Worm (Caenorhabditis elegans) whole organism, L4 larva: Measurements from ENCODE around the gene F31E3.2.

Source experiments
- F26F4.8 ChIP-seq: fragments of 200-800 bp; sonication (Bioruptor generic); conservative IDR thresholded peaks from 2 replicates; pipeline ENCODE4 v1.3.6; 2022; ENCODE audit warnings: missing genetic modification characterization, missing compliant biosample characterization
- R02D3.7 ChIP-seq: fragments of 150-350 bp; sonication (generic microtip); optimal IDR thresholded peaks from 3 replicates; lab custom pipeline; 2014; ENCODE audit warnings: missing biosample characterization, missing genetic modification characterization
- ZK337.2 ChIP-seq: fragments of 200-800 bp; sonication (Bioruptor generic); IDR thresholded peaks from 2 replicates; pipeline ENCODE4 v1.3.6; 2022; ENCODE audit warnings: missing genetic modification reagents, missing genetic modification characterization, missing compliant biosample characterization
- ceh-20 ChIP-seq: fragments of 200-800 bp; sonication (Bioruptor generic); IDR thresholded peaks from 2 replicates; pipeline ENCODE4 v1.3.6; 2022; ENCODE audit warnings: missing genetic modification reagents, missing genetic modification characterization, missing compliant biosample characterization
- ceh-28 ChIP-seq: fragments of 150-350 bp; optimal IDR thresholded peaks from 2 replicates; lab custom pipeline; 2014; ENCODE audit warnings: missing biosample characterization, missing genetic modification reagents, missing genetic modification characterization
- egl-27 ChIP-seq: sonication (generic microtip); optimal IDR thresholded peaks from 3 replicates; lab custom pipeline; 2017; ENCODE audit warnings: missing biosample characterization, missing genetic modification reagents, missing genetic modification characterization
- fkh-10 ChIP-seq: fragments of 150-350 bp; optimal IDR thresholded peaks from 2 replicates; lab custom pipeline; 2014; ENCODE audit warnings: missing biosample characterization, missing genetic modification reagents, missing genetic modification characterization
- nhr-237 ChIP-seq: sonication (generic microtip); optimal IDR thresholded peaks from 2 replicates; lab custom pipeline; 2017; ENCODE audit warnings: missing biosample characterization, missing genetic modification characterization
- pqm-1 ChIP-seq: sonication (generic microtip); optimal IDR thresholded peaks from 2 replicates; lab custom pipeline; 2017; ENCODE audit warnings: missing biosample characterization, missing genetic modification characterization
- unc-62 ChIP-seq, 3 experiments: fragments of 150-350 bp in 1 of 3; sonication (generic microtip); optimal IDR thresholded peaks in 2 of 3; peaks in 1 of 3; 1 replicate in 1 of 3; 2 replicates in 2 of 3; lab custom pipeline; 2014 to 2017; ENCODE audit warnings: missing biosample characterization in 3 of 3, missing genetic modification characterization in 3 of 3, missing genetic modification reagents in 3 of 3, missing genotype in 1 of 3

- no peak for TF ChIP-seq nhr-237 (tag; lab: Kevin White, UChicago)
- no peak for TF ChIP-seq ceh-20 (GFP tag; lab: Robert Waterston, UW)
- no peak for TF ChIP-seq pqm-1 (tag; lab: Kevin White, UChicago)
- no peak for TF ChIP-seq R02D3.7 (tag; lab: Kevin White, UChicago)
- no peak for TF ChIP-seq unc-62 (GFP tag; optimal IDR thresholded peaks at IDR 0.05 in 1 of 2; lab: Kevin White, UChicago)
- TF ChIP-seq unc-62 (tag; optimal IDR thresholded peaks at IDR 0.05; lab: Kevin White, UChicago): no peak
- no peak for TF ChIP-seq F26F4.8
- TF ChIP-seq ZK337.2 (GFP tag; lab: Robert Waterston, UW): no peak
- no peak for TF ChIP-seq fkh-10 (GFP tag; lab: Kevin White, UChicago)
- no peak for TF ChIP-seq egl-27 (tag; lab: Kevin White, UChicago)
- TF ChIP-seq ceh-28: no peak
Measured at ce11 chrIII:6945747-6946146, 28.0 kb upstream of the F31E3.2 start, which contains the start of gene abu-13.
